Fruit fly (Drosophila melanogaster): ENCODE data around the gene alphaTub85E.

dm6 chr3R:9768884-9769283 lies 35.8 kb upstream of the alphaTub85E start, which contains the start of gene MED6:
- no peak for TF ChIP-seq pan (optimal IDR thresholded peaks at IDR 0.05)
- TF ChIP-seq Mio (GFP tag; optimal IDR thresholded peaks at IDR 0.05) = no peak
- no peak for TF ChIP-seq Sp1 (GFP tag; optimal IDR thresholded peaks at IDR 0.05)
- no peak for TF ChIP-seq tai (GFP tag; optimal IDR thresholded peaks at IDR 0.05)
- TF ChIP-seq br (GFP tag; optimal IDR thresholded peaks at IDR 0.05) = no peak
- TF ChIP-seq Rel (GFP tag; optimal IDR thresholded peaks at IDR 0.05) = no peak
- no peak for TF ChIP-seq Rel (tag; optimal IDR thresholded peaks at IDR 0.05)
- no peak for TF ChIP-seq Abd-B (GFP tag; optimal IDR thresholded peaks at IDR 0.05)
- TF ChIP-seq Dif (GFP tag; optimal IDR thresholded peaks at IDR 0.05; ENCODE audit: partially characterized antibody) = no peak
- TF ChIP-seq Hr78 (GFP tag; optimal IDR thresholded peaks at IDR 0.05) = no peak
- TF ChIP-seq psq (GFP tag; optimal IDR thresholded peaks at IDR 0.05) = no peak
- no peak for TF ChIP-seq N (GFP tag; optimal IDR thresholded peaks at IDR 0.05)
- no peak for TF ChIP-seq Dfd (GFP tag; optimal IDR thresholded peaks at IDR 0.05)
- no peak for TF ChIP-seq usp (GFP tag; optimal IDR thresholded peaks at IDR 0.05)
